Worm (Caenorhabditis elegans): ENCODE results near the gene C31B8.12.
"Not testable (repeated sequence)": the region's sequence is repeated elsewhere in the genome, so short reads cannot be mapped to it uniquely, and the experiment has no call there.

Gene C31B8.12

ce11 chrV:2958202-2958601, 30.7 kb upstream of the C31B8.12 start, which contains the start of gene srw-142 (continued):
- TF ChIP-seq nhr-6 (tag; optimal IDR thresholded peaks at IDR 0.05) (no peak), ctbp-1 (GFP tag; IDR thresholded peaks at IDR 0.05) (no peak)

ce11 chrV:2955342-2955741, 27.9 kb upstream of the C31B8.12 start, which contains the start of gene srh-248:
srh-248 (minus strand) TSS chrV:2955442.
- TF ChIP-seq nhr-42 (GFP tag; IDR thresholded peaks at IDR 0.05); hlh-11 (tag; optimal IDR thresholded peaks at IDR 0.05); unc-62 (GFP tag; optimal IDR thresholded peaks at IDR 0.05 in 1 of 2); unc-62 (tag; optimal IDR thresholded peaks at IDR 0.05): not testable (repeated sequence)

ce11 chrV:2952102-2952501, 24.6 kb upstream of the C31B8.12 start, which contains the start of gene srw-122:
srw-122 (minus strand) TSS chrV:2952202.
- not testable (repeated sequence) for TF ChIP-seq mdt-29, D1046.2, lin-1 (GFP tag; IDR thresholded peaks at IDR 0.05)

ce11 chrV:2945602-2946001, 18.1 kb upstream of the C31B8.12 start, which contains the start of gene srh-87:
srh-87 (minus strand) TSS chrV:2945702.
- TF ChIP-seq ceh-82 (tag; optimal IDR thresholded peaks at IDR 0.05), result no peak
- no peak for TF ChIP-seq Y75B8A.6 (GFP tag; IDR thresholded peaks at IDR 0.05)
- TF ChIP-seq ceh-32 (tag; optimal IDR thresholded peaks at IDR 0.05; ENCODE audit: poor library complexity), result no peak
- TF ChIP-seq nhr-28 (tag; optimal IDR thresholded peaks at IDR 0.05), result no peak
- TF ChIP-seq nhr-111 (GFP tag; optimal IDR thresholded peaks at IDR 0.05), result no peak
- no peak for TF ChIP-seq nhr-11 (tag; optimal IDR thresholded peaks at IDR 0.05)

- TF ChIP-seq daf-19 (GFP tag; conservative IDR thresholded peaks at IDR 0.05), result no peak
- no peak for TF ChIP-seq dmd-8 (GFP tag; IDR thresholded peaks at IDR 0.05)
- TF ChIP-seq nhr-25 (tag; optimal IDR thresholded peaks at IDR 0.05; ENCODE audit: borderline replicate concordance, insufficient read depth), result no peak
Measured at ce11 chrV:2943859-2944258, 16.4 kb upstream of the C31B8.12 start, which contains the start of gene srw-137. srw-137 (minus strand) TSS chrV:2943959.

ce11 chrV:2942247-2942646, 14.8 kb upstream of the C31B8.12 start:
- TF ChIP-seq unc-62 (GFP tag; optimal IDR thresholded peaks at IDR 0.05 in 1 of 2), result peak in 1 of 2 experiments; percentile 94
- no peak for TF ChIP-seq unc-62 (tag; optimal IDR thresholded peaks at IDR 0.05)
- no peak for TF ChIP-seq dmd-6 (GFP tag; IDR thresholded peaks at IDR 0.05)

- TF ChIP-seq nhr-10 (tag; optimal IDR thresholded peaks at IDR 0.05) (no peak), dmd-9 (GFP tag; IDR thresholded peaks at IDR 0.05) (no peak), lin-1 (GFP tag; IDR thresholded peaks at IDR 0.05) (no peak), spr-3 (GFP tag; optimal IDR thresholded peaks at IDR 0.05) (no peak), nhr-25 (tag; optimal IDR thresholded peaks at IDR 0.05; ENCODE audit: borderline replicate concordance, insufficient read depth) (no peak), lsy-2 (tag; optimal IDR thresholded peaks at IDR 0.05) (no peak), Y75B8A.6 (GFP tag; IDR thresholded peaks at IDR 0.05) (no peak), ceh-20 (GFP tag; IDR thresholded peaks at IDR 0.05) (no peak), gei-8 (GFP tag; optimal IDR thresholded peaks at IDR 0.05) (no peak), pqm-1 (tag; optimal IDR thresholded peaks at IDR 0.05) (no peak), attf-4 (tag; optimal IDR thresholded peaks at IDR 0.05) (no peak), nhr-76 (tag; optimal IDR thresholded peaks at IDR 0.05) (no peak)
Measured at ce11 chrV:2941405-2941804, 14.0 kb upstream of the C31B8.12 start, which contains the start of gene srw-143. srw-143 (minus strand) TSS chrV:2941505.
